Worm (Caenorhabditis elegans) whole organism, L4 larva: Measurements from ENCODE around the gene tbc-13.

ENCODE experiments used
- F49E8.2 ChIP-seq: sonication (generic microtip); optimal IDR thresholded peaks from 2 replicates; lab custom pipeline; 2016; ENCODE audit warnings: missing compliant biosample characterization, mild to moderate bottlenecking, missing genetic modification characterization, borderline replicate concordance
- R02D3.7 ChIP-seq: fragments of 150-350 bp; sonication (generic microtip); optimal IDR thresholded peaks from 3 replicates; lab custom pipeline; 2014; ENCODE audit warnings: missing biosample characterization, missing genetic modification characterization
- T26A8.4 ChIP-seq: fragments of 200-800 bp; sonication (Bioruptor generic); IDR thresholded peaks from 2 replicates; pipeline ENCODE4 v1.3.6; 2022; ENCODE audit warnings: missing genetic modification characterization, missing compliant biosample characterization
- Y75B8A.6 ChIP-seq: fragments of 200-800 bp; sonication (Bioruptor generic); IDR thresholded peaks from 2 replicates; pipeline ENCODE4 v1.3.6; 2022; ENCODE audit warnings: missing genetic modification reagents, missing genetic modification characterization, missing compliant biosample characterization
- arid-1 ChIP-seq: fragments of 200-800 bp; sonication (Bioruptor generic); conservative IDR thresholded peaks from 2 replicates; pipeline ENCODE4 v1.3.6; 2022; ENCODE audit warnings: missing genetic modification reagents, missing genetic modification characterization, missing compliant biosample characterization
- ceh-20 ChIP-seq: fragments of 200-800 bp; sonication (Bioruptor generic); IDR thresholded peaks from 2 replicates; pipeline ENCODE4 v1.3.6; 2022; ENCODE audit warnings: missing genetic modification reagents, missing genetic modification characterization, missing compliant biosample characterization
- ces-1 ChIP-seq: fragments of 150-350 bp; sonication (generic microtip); optimal IDR thresholded peaks from 4 replicates; lab custom pipeline; 2014; ENCODE audit warnings: missing biosample characterization, missing genetic modification reagents, missing genetic modification characterization
- cey-2 ChIP-seq: sonication (generic microtip); optimal IDR thresholded peaks from 3 replicates; lab custom pipeline; 2017; ENCODE audit warnings: missing genetic modification characterization, mild to moderate bottlenecking, missing compliant biosample characterization, antibody characterized with exemption, borderline replicate concordance; ENCODE audit not compliant: insufficient read depth
- ctbp-1 ChIP-seq: fragments of 200-800 bp; sonication (Bioruptor generic); IDR thresholded peaks from 2 replicates; pipeline ENCODE4 v1.3.6; 2022; ENCODE audit warnings: missing genetic modification reagents, missing genetic modification characterization, missing compliant biosample characterization
- daf-16 ChIP-seq, 3 experiments: sonication (generic microtip); optimal IDR thresholded peaks; 2 replicates each; lab custom pipeline; 2016 to 2017; ENCODE audit warnings: missing genetic modification characterization in 3 of 3, missing genetic modification reagents in 3 of 3, mild to moderate bottlenecking in 2 of 3, missing compliant biosample characterization in 2 of 3, missing biosample characterization in 1 of 3, moderate library complexity in 1 of 3
- dmd-6 ChIP-seq: fragments of 200-800 bp; sonication (Bioruptor generic); IDR thresholded peaks from 2 replicates; pipeline ENCODE4 v1.3.6; 2022; ENCODE audit warnings: missing genetic modification reagents, missing genetic modification characterization, missing compliant biosample characterization
- dmd-8 ChIP-seq: fragments of 200-800 bp; sonication (Bioruptor generic); IDR thresholded peaks from 2 replicates; pipeline ENCODE4 v1.3.6; 2022; ENCODE audit warnings: missing genetic modification characterization, missing compliant biosample characterization
- fos-1 ChIP-seq: fragments of 150-350 bp; optimal IDR thresholded peaks from 2 replicates; lab custom pipeline; 2014; ENCODE audit warnings: missing biosample characterization, missing genetic modification characterization
- hlh-11 ChIP-seq: fragments of 200-800 bp; sonication (Bioruptor generic); optimal IDR thresholded peaks from 2 replicates; lab custom pipeline; 2018; ENCODE audit warnings: mild to moderate bottlenecking, missing genetic modification characterization, missing compliant biosample characterization
- lim-7 ChIP-seq: fragments of 200-800 bp; sonication (Bioruptor generic); IDR thresholded peaks from 2 replicates; pipeline ENCODE4 v1.3.6; 2022; ENCODE audit warnings: missing genetic modification characterization, missing compliant biosample characterization
- lin-13 ChIP-seq: fragments of 150-350 bp; optimal IDR thresholded peaks from 2 replicates; lab custom pipeline; 2014; ENCODE audit warnings: missing biosample characterization, missing genetic modification reagents, missing genetic modification characterization
- lin-15B ChIP-seq: fragments of 150-350 bp; sonication (generic microtip); optimal IDR thresholded peaks from 3 replicates; lab custom pipeline; 2014; ENCODE audit warnings: missing biosample characterization, missing genetic modification characterization
- lin-39 ChIP-seq: fragments of 150-350 bp; optimal IDR thresholded peaks from 2 replicates; lab custom pipeline; 2014; ENCODE audit warnings: missing biosample characterization, missing genetic modification reagents, missing genetic modification characterization
- madf-5 ChIP-seq, 2 experiments: fragments of 200-800 bp; sonication (Bioruptor generic); IDR thresholded peaks; 2 replicates each; pipeline ENCODE4 v1.3.6; 2022; ENCODE audit warnings: missing compliant biosample characterization in 2 of 2, missing genetic modification characterization in 2 of 2
- madf-9 ChIP-seq: fragments of 200-800 bp; sonication (Bioruptor generic); conservative IDR thresholded peaks from 2 replicates; pipeline ENCODE4 v1.3.6; 2022; ENCODE audit warnings: missing genetic modification reagents, missing genetic modification characterization, missing compliant biosample characterization
- mdl-1 ChIP-seq, 2 experiments: fragments of 150-350 bp in 1 of 2; sonication (generic microtip) in 1 of 2; optimal IDR thresholded peaks; 2 replicates each; lab custom pipeline; 2014 to 2017; ENCODE audit warnings: missing biosample characterization in 2 of 2, missing genetic modification characterization in 2 of 2
- nhr-102 ChIP-seq: sonication (generic microtip); optimal IDR thresholded peaks from 2 replicates; lab custom pipeline; 2016; ENCODE audit warnings: mild to moderate bottlenecking, missing genetic modification characterization, moderate library complexity, missing compliant biosample characterization
- nhr-28 ChIP-seq: fragments of 150-350 bp; optimal IDR thresholded peaks from 2 replicates; lab custom pipeline; 2014; ENCODE audit warnings: missing biosample characterization, missing genetic modification characterization
- nhr-76 ChIP-seq: fragments of 150-350 bp; optimal IDR thresholded peaks from 2 replicates; lab custom pipeline; 2014; ENCODE audit warnings: missing biosample characterization, missing genetic modification characterization
- nhr-77 ChIP-seq: fragments of 150-350 bp; optimal IDR thresholded peaks from 2 replicates; lab custom pipeline; 2014; ENCODE audit warnings: missing biosample characterization, missing genetic modification characterization
- php-3 ChIP-seq: fragments of 200-800 bp; sonication (Bioruptor generic); IDR thresholded peaks from 2 replicates; pipeline ENCODE4 v1.3.6; 2022; ENCODE audit warnings: missing genetic modification reagents, missing genetic modification characterization, missing compliant biosample characterization
- pqm-1 ChIP-seq: sonication (generic microtip); optimal IDR thresholded peaks from 2 replicates; lab custom pipeline; 2017; ENCODE audit warnings: missing biosample characterization, missing genetic modification characterization
- set-16 ChIP-seq: fragments of 200-800 bp; sonication (Bioruptor generic); IDR thresholded peaks from 2 replicates; pipeline ENCODE4 v1.3.6; 2022; ENCODE audit warnings: missing genetic modification reagents, missing genetic modification characterization, missing compliant biosample characterization
- snpc-1.2 ChIP-seq: fragments of 200-800 bp; sonication (Bioruptor generic); IDR thresholded peaks from 2 replicates; pipeline ENCODE4 v1.3.6; 2022; ENCODE audit warnings: missing genetic modification reagents, missing genetic modification characterization, missing compliant biosample characterization
- spr-3 ChIP-seq: fragments of 200-800 bp; sonication (Bioruptor generic); optimal IDR thresholded peaks from 2 replicates; lab custom pipeline; 2018; ENCODE audit warnings: mild to moderate bottlenecking, missing genetic modification characterization, missing compliant biosample characterization
- tra-1 ChIP-seq: fragments of 200-800 bp; sonication (Bioruptor generic); IDR thresholded peaks from 2 replicates; pipeline ENCODE4 v1.3.6; 2022; ENCODE audit warnings: missing genetic modification reagents, missing genetic modification characterization, missing compliant biosample characterization
- unc-39 ChIP-seq: sonication (generic microtip); optimal IDR thresholded peaks from 2 replicates; lab custom pipeline; 2017; ENCODE audit warnings: missing biosample characterization, missing genetic modification characterization
- ztf-11 ChIP-seq: fragments of 150-350 bp; optimal IDR thresholded peaks from 2 replicates; lab custom pipeline; 2014; ENCODE audit warnings: missing biosample characterization, missing genetic modification characterization

tbc-13 gene

DNA sequence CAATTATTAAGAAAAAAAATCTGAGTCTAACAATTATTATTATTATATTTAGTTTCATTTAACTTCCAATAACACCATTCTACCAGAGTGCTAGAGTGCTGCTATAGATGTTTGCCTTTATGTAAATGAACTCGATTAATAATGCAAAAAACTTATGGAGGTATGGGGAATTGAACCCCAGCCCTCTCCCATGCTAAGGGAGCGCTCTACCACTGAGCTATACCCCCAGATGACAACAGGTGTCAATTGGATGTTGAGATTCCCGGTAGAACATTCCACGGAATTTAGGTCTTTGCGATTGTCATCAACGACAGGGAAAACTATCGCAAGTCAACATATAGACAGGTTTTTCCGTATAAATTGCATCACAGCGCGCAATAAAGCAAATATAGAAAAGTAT is 26.8 kb upstream of the tbc-13 start (continued):
- TF ChIP-seq pqm-1 (no peak), R02D3.7 (peak; percentile 24), ctbp-1 (GFP tag; lab: Robert Waterston, UW) (peak; percentile 52; the same call in 1 of the 2 replicates), lim-7 (GFP tag; lab: Robert Waterston, UW) (peak; percentile 90), fos-1 (tag; lab: Kevin White, UChicago) (no peak), mdl-1 (tag; optimal IDR thresholded peaks at IDR 0.05; lab: Kevin White, UChicago) (peak in 1 of 2 experiments; percentile 3), nhr-76 (no peak), ztf-11 (tag; lab: Kevin White, UChicago) (no peak), madf-9 (GFP tag; lab: Robert Waterston, UW) (peak; percentile 85), T26A8.4 (GFP tag; lab: Robert Waterston, UW) (peak; percentile 88), dmd-8 (GFP tag; lab: Robert Waterston, UW) (peak; percentile 94), nhr-77 (tag; lab: Kevin White, UChicago) (peak; percentile 19), unc-39 (tag; lab: Kevin White, UChicago) (no peak), php-3 (GFP tag; lab: Robert Waterston, UW) (peak; percentile 58; the same call in 1 of the 2 replicates), madf-5 (GFP tag; IDR thresholded peaks at IDR 0.05; lab: Robert Waterston, UW) (0 out of 4 replicates have a peak, but pooled peaks have one; percentile 5 to 56), ceh-20 (GFP tag; lab: Robert Waterston, UW) (peak; percentile 64; the same call in 1 of the 2 replicates), cey-2 (tag; lab: Kevin White, UChicago) (no peak)
- TF ChIP-seq, all 104 proteins: peak for 65

DNA sequence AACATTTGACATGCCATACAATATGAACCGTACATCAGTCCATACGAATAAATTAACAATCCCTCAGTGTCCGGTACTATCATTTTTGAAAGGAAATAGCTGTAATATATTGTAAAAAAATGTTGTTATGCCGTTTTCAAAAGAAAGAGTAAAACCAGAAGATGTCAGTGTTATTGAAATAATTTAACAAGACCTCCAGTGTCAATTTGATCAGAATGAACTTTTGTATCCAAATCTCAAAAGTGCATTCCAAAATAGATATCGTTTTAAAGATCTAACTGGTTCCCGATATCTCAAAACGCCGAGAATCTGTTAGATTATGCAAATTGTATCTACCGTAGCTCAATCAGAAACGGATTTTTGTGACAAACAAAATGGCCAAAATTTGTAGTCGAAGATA is 23.3 kb upstream of the tbc-13 start, which contains the start of gene odr-7:
Gene odr-7 (minus strand): TSS at position 101 of the 400 bp plus-strand sequence.
- TF ChIP-seq F49E8.2 (tag; lab: Kevin White, UChicago) (no peak), nhr-28 (tag; lab: Kevin White, UChicago) (no peak), lin-39 (no peak), arid-1 (GFP tag; lab: Robert Waterston, UW) (no peak), ztf-11 (tag; lab: Kevin White, UChicago) (no peak), nhr-77 (tag; lab: Kevin White, UChicago) (no peak), ctbp-1 (GFP tag; lab: Robert Waterston, UW) (no peak), dmd-8 (GFP tag; lab: Robert Waterston, UW) (no peak)
- TF ChIP-seq, all 104 proteins: peak for 0

DNA sequence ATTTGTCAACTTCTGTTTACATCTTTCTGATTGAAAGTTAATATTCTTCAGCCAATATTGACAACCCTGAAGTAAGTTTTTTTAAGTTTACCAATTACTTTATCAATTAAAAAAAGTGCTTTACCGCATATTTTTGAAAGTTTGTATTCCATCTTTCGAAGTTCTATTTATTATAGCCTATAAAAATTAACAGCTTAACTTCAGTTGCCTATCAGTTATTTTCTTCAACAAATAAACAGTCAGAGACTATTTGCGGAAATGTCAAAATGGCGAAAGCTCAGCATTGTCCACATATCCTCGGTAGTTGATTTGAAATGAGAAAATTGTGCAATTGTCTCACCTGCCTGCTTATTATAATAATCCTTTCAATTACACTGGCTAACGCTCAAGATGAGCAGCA is 21.3 kb upstream of the tbc-13 start, which contains the start of gene T18D3.5:
Gene T18D3.5 (plus strand): TSS at position 301 of the 400 bp plus-strand sequence.
- TF ChIP-seq spr-3 (GFP tag; lab: Kevin White, UChicago) (no peak), tra-1 (GFP tag; lab: Robert Waterston, UW) (no peak), set-16 (GFP tag; lab: Robert Waterston, UW) (no peak), Y75B8A.6 (GFP tag; lab: Robert Waterston, UW) (no peak)

ce11 chrX:12466769-12467168 is 18.1 kb upstream of the tbc-13 start, which contains the start of gene cdf-2:
Gene cdf-2, minus strand, starts transcription at chrX:12466917.
- TF ChIP-seq dmd-6 (peak; percentile 58), daf-16 (GFP tag; optimal IDR thresholded peaks at IDR 0.05; lab: Kevin White, UChicago) (no peak), daf-16 (tag; optimal IDR thresholded peaks at IDR 0.05; lab: Kevin White, UChicago) (peak; percentile 91), hlh-11 (tag; lab: Kevin White, UChicago) (peak; percentile 66), lin-15B (no peak), nhr-28 (tag; lab: Kevin White, UChicago) (peak; percentile 85), nhr-77 (tag; lab: Kevin White, UChicago) (peak; percentile 51), php-3 (GFP tag; lab: Robert Waterston, UW) (peak; percentile 68), nhr-102 (peak; percentile 19), lin-13 (no peak), pqm-1 (peak; percentile 74), snpc-1.2 (no peak), ces-1 (GFP tag; lab: Kevin White, UChicago) (no peak)
